Worm (Caenorhabditis elegans) whole organism, mixed stage, embryonic: ENCODE measurements around the gene ZK1320.11.

Experiments
- ceh-83 ChIP-seq: fragments of 200-800 bp; sonication (Bioruptor generic); optimal IDR thresholded peaks from 2 replicates; lab custom pipeline; 2018; ENCODE audit warnings: mild to moderate bottlenecking, missing genetic modification characterization, missing compliant biosample characterization
- lin-13 ChIP-seq: fragments of 150-350 bp; optimal IDR thresholded peaks from 2 replicates; lab custom pipeline; 2014; ENCODE audit warnings: missing biosample characterization, missing genetic modification characterization
- mls-2 ChIP-seq: sonication (generic microtip); optimal IDR thresholded peaks from 2 replicates; lab custom pipeline; 2016; ENCODE audit warnings: mild to moderate bottlenecking, missing genetic modification characterization, moderate library complexity, missing compliant biosample characterization
- nhr-28 ChIP-seq: fragments of 150-350 bp; optimal IDR thresholded peaks from 2 replicates; lab custom pipeline; 2014; ENCODE audit warnings: missing biosample characterization, missing genetic modification characterization
- snpc-4 ChIP-seq: fragments of 150-350 bp; optimal IDR thresholded peaks from 2 replicates; lab custom pipeline; 2014; ENCODE audit warnings: missing biosample characterization, missing genetic modification characterization
- unc-120 ChIP-seq: sonication (generic microtip); optimal IDR thresholded peaks from 2 replicates; lab custom pipeline; 2017; ENCODE audit warnings: missing genetic modification characterization, missing compliant biosample characterization; ENCODE audit not compliant: poor library complexity, severe bottlenecking
- unc-39 ChIP-seq: fragments of 150-350 bp; optimal IDR thresholded peaks from 2 replicates; lab custom pipeline; 2014; ENCODE audit warnings: missing biosample characterization, missing genetic modification characterization
- ztf-11 ChIP-seq: fragments of 150-350 bp; optimal IDR thresholded peaks from 2 replicates; lab custom pipeline; 2014; ENCODE audit warnings: missing biosample characterization, missing genetic modification characterization

- TF ChIP-seq lin-13 (tag; lab: Kevin White, UChicago) (no peak), ceh-83 (GFP tag; lab: Kevin White, UChicago) (no peak), unc-39 (tag; lab: Kevin White, UChicago) (no peak), nhr-28 (tag; lab: Kevin White, UChicago) (no peak), snpc-4 (no peak), mls-2 (tag; lab: Kevin White, UChicago) (no peak), unc-120 (no peak), ztf-11 (tag; lab: Kevin White, UChicago) (no peak)
Measured at ce11 chrII:9653679-9654078, 13.7 kb upstream of the ZK1320.11 start, which contains the start of gene ZK1307.2.
